Worm (Caenorhabditis elegans) whole organism, midembryonic: ENCODE measurements around the gene F13B12.1.

Experiments used
- flt-1 ChIP-seq: fragments of 200-800 bp; sonication (Bioruptor generic); IDR thresholded peaks from 2 replicates; pipeline ENCODE4 v1.3.6; 2022; ENCODE audit warnings: missing genetic modification characterization, missing compliant biosample characterization
- klf-2 ChIP-seq: fragments of 200-800 bp; sonication (Bioruptor generic); conservative IDR thresholded peaks from 2 replicates; pipeline ENCODE4 v1.3.6; 2022; ENCODE audit warnings: missing genetic modification reagents, missing genetic modification characterization, missing compliant biosample characterization
- med-1 ChIP-seq: sonication (generic microtip); optimal IDR thresholded peaks from 2 replicates; lab custom pipeline; 2017; ENCODE audit warnings: missing genetic modification characterization, mild to moderate bottlenecking, missing compliant biosample characterization, antibody characterized with exemption, missing genetic modification reagents; ENCODE audit not compliant: insufficient read depth
- ref-1 ChIP-seq: fragments of 200-800 bp; sonication (Bioruptor generic); conservative IDR thresholded peaks from 2 replicates; pipeline ENCODE4 v1.3.6; 2022; ENCODE audit warnings: missing genetic modification reagents, missing genetic modification characterization, missing compliant biosample characterization
- tab-1 ChIP-seq: fragments of 200-800 bp; sonication (Bioruptor generic); IDR thresholded peaks from 2 replicates; pipeline ENCODE4 v1.3.6; 2022; ENCODE audit warnings: missing genetic modification characterization, missing compliant biosample characterization

- no peak for TF ChIP-seq tab-1 (GFP tag; lab: Robert Waterston, UW)
- TF ChIP-seq flt-1: no peak
- no peak for TF ChIP-seq ref-1 (GFP tag; lab: Robert Waterston, UW)
- TF ChIP-seq klf-2 (GFP tag; lab: Robert Waterston, UW): no peak
- TF ChIP-seq med-1 (GFP tag; lab: Kevin White, UChicago): no peak
Measured at ce11 chrIV:10462608-10463007, 38.2 kb upstream of the F13B12.1 start.
